Worm (Caenorhabditis elegans): Measurements from ENCODE around the gene pdha-1.

The pdha-1 gene

DNA sequence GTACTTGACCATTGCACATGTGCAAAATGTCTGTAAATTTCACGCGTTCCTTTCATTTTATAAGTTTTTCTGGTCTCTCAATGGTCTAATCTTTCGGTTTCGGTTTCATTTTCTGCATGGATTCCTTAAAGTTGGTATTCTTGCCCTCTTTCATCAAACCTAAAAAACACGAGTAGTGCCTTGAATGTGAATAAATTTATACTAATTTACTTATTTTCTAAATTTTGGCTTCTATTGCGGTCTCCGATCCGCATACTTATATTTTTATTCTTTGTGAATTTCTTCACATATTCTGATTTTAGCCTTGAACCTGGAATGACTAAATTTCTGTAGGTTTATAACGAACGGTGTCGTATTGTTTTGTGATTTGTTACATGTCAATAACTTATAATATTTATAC lies at the start of gene pdha-1:
pdha-1 (plus strand) TSS at position 301 of the 400 bp plus-strand sequence.
- TF ChIP-seq gmeb-2 (tag; optimal IDR thresholded peaks at IDR 0.05) = no peak
- no peak for TF ChIP-seq tbx-7 (tag; optimal IDR thresholded peaks at IDR 0.05)
- TF ChIP-seq sdc-2 (tag; optimal IDR thresholded peaks at IDR 0.05) = no peak
- no peak for TF ChIP-seq lim-6 (tag; optimal IDR thresholded peaks at IDR 0.05)
- TF ChIP-seq nhr-11 (tag; optimal IDR thresholded peaks at IDR 0.05) = no peak
- TF ChIP-seq fkh-6 (tag; optimal IDR thresholded peaks at IDR 0.05) = no peak
- TF ChIP-seq hlh-6 (tag; optimal IDR thresholded peaks at IDR 0.05) = no peak
- no peak for TF ChIP-seq pha-4 (tag; optimal IDR thresholded peaks at IDR 0.05)
- TF ChIP-seq ceh-30 (tag; optimal IDR thresholded peaks at IDR 0.05) = no peak

DNA sequence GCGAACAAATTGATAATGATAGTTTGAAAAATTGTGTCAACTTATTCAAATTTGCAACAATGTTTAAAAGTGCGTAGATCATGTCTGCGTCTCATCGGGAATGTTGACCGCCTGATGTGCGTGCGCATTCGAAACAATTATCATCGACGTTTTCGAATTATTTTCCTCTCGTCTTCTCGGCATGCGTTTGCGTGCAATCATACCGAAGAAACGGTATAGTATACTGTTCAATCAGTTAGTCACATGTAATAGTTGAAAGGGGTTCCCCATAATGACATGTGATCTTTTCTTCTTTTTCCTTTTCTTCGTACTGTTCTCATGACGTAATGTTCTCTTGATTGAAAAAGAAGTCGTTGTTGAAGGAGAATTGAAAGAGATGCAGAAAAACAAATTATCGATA lies 49.3 kb upstream of the pdha-1 start:
- TF ChIP-seq hlh-30 (tag; optimal IDR thresholded peaks at IDR 0.05; ENCODE audit: insufficient read depth) (peak; percentile 78), madf-2 (tag; optimal IDR thresholded peaks at IDR 0.05) (no peak)

DNA sequence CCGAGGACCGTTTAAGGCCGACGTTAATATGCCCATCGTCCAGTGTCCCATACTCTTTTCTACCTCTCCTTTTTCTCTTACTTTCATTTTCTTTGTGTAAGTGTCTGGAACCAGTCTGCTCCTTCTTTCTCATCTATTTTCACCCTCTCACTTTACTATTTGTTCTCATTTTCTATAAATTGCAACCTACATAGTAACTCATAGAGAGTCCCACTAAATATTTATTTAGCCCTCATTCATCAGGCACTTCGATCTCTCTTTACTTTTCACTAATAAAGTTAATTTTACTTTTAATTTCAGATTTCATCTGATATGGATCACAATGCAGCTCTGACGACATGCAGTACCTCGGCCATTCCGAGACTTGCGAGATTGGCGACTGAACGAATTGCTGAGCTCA lies 48.7 kb upstream of the pdha-1 start, which contains the start of gene zyg-11:
zyg-11 (plus strand) TSS at position 301 of the 400 bp plus-strand sequence.
- TF ChIP-seq sox-4 (tag; optimal IDR thresholded peaks at IDR 0.05) (no peak), nhr-11 (tag; optimal IDR thresholded peaks at IDR 0.05) (no peak), pros-1 (tag; optimal IDR thresholded peaks at IDR 0.05) (no peak), ceh-45 (GFP tag; IDR thresholded peaks at IDR 0.05) (no peak), eyg-1 (tag; optimal IDR thresholded peaks at IDR 0.05) (no peak), ceh-18 (tag; optimal IDR thresholded peaks at IDR 0.05) (no peak)

ce11 chrII:8020580-8021044 lies 45.5 kb upstream of the pdha-1 start:
- TF ChIP-seq fkh-6 (tag; optimal IDR thresholded peaks at IDR 0.05) = no peak
- TF ChIP-seq hlh-6 (tag; optimal IDR thresholded peaks at IDR 0.05) = no peak
- TF ChIP-seq odd-2 (tag; optimal IDR thresholded peaks at IDR 0.05) = no peak
- no peak for TF ChIP-seq C38D4.7 (GFP tag; optimal IDR thresholded peaks at IDR 0.05)
- TF ChIP-seq lin-11 (tag; optimal IDR thresholded peaks at IDR 0.05) = no peak
- TF ChIP-seq tbx-7 (tag; optimal IDR thresholded peaks at IDR 0.05) = no peak
- no peak for TF ChIP-seq unc-3 (GFP tag; conservative IDR thresholded peaks at IDR 0.05)
- TF ChIP-seq unc-3 (tag; optimal IDR thresholded peaks at IDR 0.05) = no peak
- TF ChIP-seq ceh-24 (tag; optimal IDR thresholded peaks at IDR 0.05) = no peak
- TF ChIP-seq nfya-1 (tag; optimal IDR thresholded peaks at IDR 0.05) = no peak
- no peak for TF ChIP-seq ceh-14 (tag; optimal IDR thresholded peaks at IDR 0.05)
- TF ChIP-seq lim-6 (tag; optimal IDR thresholded peaks at IDR 0.05) = no peak
- TF ChIP-seq ceh-2 (tag; optimal IDR thresholded peaks at IDR 0.05) = no peak
- TF ChIP-seq che-1 (tag; optimal IDR thresholded peaks at IDR 0.05) = no peak
- TF ChIP-seq ztf-16 (tag; optimal IDR thresholded peaks at IDR 0.05) = no peak
- no peak for TF ChIP-seq hlh-13 (GFP tag; optimal IDR thresholded peaks at IDR 0.05)
- TF ChIP-seq dmd-4 (tag; optimal IDR thresholded peaks at IDR 0.05; ENCODE audit: borderline replicate concordance) = no peak
- TF ChIP-seq fax-1 (tag; optimal IDR thresholded peaks at IDR 0.05) = no peak

DNA sequence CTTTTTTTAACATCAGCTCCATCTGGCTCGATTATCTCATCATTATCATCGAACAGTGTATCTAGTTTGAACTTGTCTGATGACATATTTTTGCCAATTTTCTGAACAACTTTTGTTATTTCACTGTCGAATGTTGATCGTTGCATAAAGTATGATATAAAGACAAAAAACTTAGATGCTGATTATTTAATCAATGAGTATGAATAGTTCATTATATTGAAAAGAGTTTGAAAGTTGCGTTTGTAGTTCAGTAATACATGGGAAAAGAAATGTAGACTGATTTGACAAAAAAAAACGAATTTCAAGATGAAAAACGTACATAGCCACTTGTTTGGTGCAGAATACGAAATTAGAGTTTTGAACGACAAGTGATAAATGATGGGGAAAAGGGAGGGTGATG lies 43.6 kb upstream of the pdha-1 start, which contains the start of gene hda-2:
hda-2 (minus strand) TSS at position 101 of the 400 bp plus-strand sequence.
- TF ChIP-seq sdc-2 (tag; optimal IDR thresholded peaks at IDR 0.05) = no peak
- TF ChIP-seq hlh-13 (GFP tag; optimal IDR thresholded peaks at IDR 0.05) = no peak
- TF ChIP-seq hlh-15 (tag; optimal IDR thresholded peaks at IDR 0.05) = no peak
- no peak for TF ChIP-seq hlh-6 (tag; optimal IDR thresholded peaks at IDR 0.05)
- TF ChIP-seq pha-2 (tag; optimal IDR thresholded peaks at IDR 0.05) = no peak
- no peak for TF ChIP-seq unc-3 (GFP tag; conservative IDR thresholded peaks at IDR 0.05)
- no peak for TF ChIP-seq unc-3 (tag; optimal IDR thresholded peaks at IDR 0.05)

DNA sequence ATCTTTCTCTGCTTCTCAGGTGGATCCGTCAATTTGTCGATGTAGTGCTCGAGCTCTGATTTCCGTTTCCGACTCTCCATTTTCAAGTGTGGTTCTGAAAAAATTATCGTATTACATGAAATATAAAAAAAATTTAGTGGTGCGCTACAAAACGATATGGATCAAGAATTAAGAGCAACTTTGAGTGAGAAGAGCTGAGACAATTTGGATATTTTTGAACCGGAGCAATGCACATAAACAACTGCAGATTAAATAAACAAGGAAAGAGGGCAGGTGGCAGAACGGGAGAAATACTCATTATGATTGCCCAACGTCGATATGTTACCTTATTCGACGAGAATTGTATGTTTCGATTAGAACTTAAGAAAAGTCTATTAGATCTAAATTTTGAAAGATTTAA lies 38.4 kb upstream of the pdha-1 start, which contains the start of gene swsn-7:
swsn-7 (minus strand) TSS at position 101 of the 400 bp plus-strand sequence.
- no peak for TF ChIP-seq ceh-9 (tag; optimal IDR thresholded peaks at IDR 0.05)
- TF ChIP-seq hlh-8 (tag; optimal IDR thresholded peaks at IDR 0.05) = no peak
- no peak for TF ChIP-seq elt-2 (tag; optimal IDR thresholded peaks at IDR 0.05)
- TF ChIP-seq nhr-11 (tag; optimal IDR thresholded peaks at IDR 0.05) = no peak
- TF ChIP-seq ceh-31 (tag; optimal IDR thresholded peaks at IDR 0.05) = no peak
- TF ChIP-seq dve-1 (tag; optimal IDR thresholded peaks at IDR 0.05) = no peak
- TF ChIP-seq eyg-1 (tag; optimal IDR thresholded peaks at IDR 0.05) = no peak
- no peak for TF ChIP-seq ceh-34 (tag; optimal IDR thresholded peaks at IDR 0.05)
- TF ChIP-seq mec-3 (tag; optimal IDR thresholded peaks at IDR 0.05; ENCODE audit: borderline replicate concordance) = no peak
- no peak for TF ChIP-seq ama-1 (optimal IDR thresholded peaks at IDR 0.05)
- no peak for TF ChIP-seq pros-1 (tag; optimal IDR thresholded peaks at IDR 0.05)
- no peak for TF ChIP-seq sox-2 (GFP tag; IDR thresholded peaks at IDR 0.05)
- TF ChIP-seq ceh-14 (tag; optimal IDR thresholded peaks at IDR 0.05) = no peak
- no peak for TF ChIP-seq ttx-3 (tag; optimal IDR thresholded peaks at IDR 0.05)
- TF ChIP-seq odd-2 (tag; optimal IDR thresholded peaks at IDR 0.05) = no peak
- TF ChIP-seq zip-5 (tag; optimal IDR thresholded peaks at IDR 0.05) = no peak
- no peak for TF ChIP-seq ahr-1 (tag; optimal IDR thresholded peaks at IDR 0.05)
- no peak for TF ChIP-seq ceh-24 (tag; optimal IDR thresholded peaks at IDR 0.05)
